Fruit fly (Drosophila melanogaster) whole organism, embryonic: ENCODE measurements around the gene CG32087.
A peak's percentile ranks its signal among the peaks of the same experiment; 100 is the strongest.

Source experiments
- Bdp1 ChIP-seq: fragments of 200-800 bp; sonication (Bioruptor generic); optimal IDR thresholded peaks from 3 replicates; lab custom pipeline; 2016; ENCODE audit warnings: missing biosample characterization, missing genetic modification characterization
- CG10274 ChIP-seq: fragments of 200-800 bp; sonication (Bioruptor generic); optimal IDR thresholded peaks from 3 replicates; lab custom pipeline; 2017; ENCODE audit warnings: missing biosample characterization, mild to moderate bottlenecking, missing genetic modification characterization
- CG12155 ChIP-seq: fragments of 200-800 bp; sonication (Bioruptor generic); optimal IDR thresholded peaks from 3 replicates; lab custom pipeline; 2016; ENCODE audit warnings: missing biosample characterization, missing genetic modification characterization
- CG14710 ChIP-seq: fragments of 200-800 bp; sonication (Bioruptor generic); optimal IDR thresholded peaks from 3 replicates; lab custom pipeline; 2019; ENCODE audit warnings: missing biosample characterization, mild to moderate bottlenecking, missing genetic modification characterization, moderate library complexity
- CG32772 ChIP-seq: fragments of 200-800 bp; sonication (Bioruptor generic); IDR thresholded peaks from 2 replicates; pipeline ENCODE4 v1.3.6; 2022; ENCODE audit warnings: missing biosample characterization, missing genetic modification characterization
- CG33213 ChIP-seq: fragments of 200-800 bp; sonication (Bioruptor generic); optimal IDR thresholded peaks from 3 replicates; lab custom pipeline; 2016; ENCODE audit warnings: missing biosample characterization, missing genetic modification characterization
- CG34224 ChIP-seq: fragments of 200-800 bp; sonication (Bioruptor generic); IDR thresholded peaks from 3 replicates; pipeline ENCODE4 v1.3.6; 2022; ENCODE audit warnings: missing biosample characterization, missing genetic modification characterization; ENCODE audit not compliant: partially characterized antibody
- CG6654 ChIP-seq: fragments of 200-800 bp; sonication (Bioruptor generic); optimal IDR thresholded peaks from 2 replicates; lab custom pipeline; 2017; ENCODE audit warnings: missing biosample characterization, mild to moderate bottlenecking, missing genetic modification characterization
- CG6791 ChIP-seq: fragments of 200-800 bp; sonication (Bioruptor generic); IDR thresholded peaks from 3 replicates; pipeline ENCODE4 v1.3.6; 2022; ENCODE audit warnings: missing biosample characterization, missing genetic modification characterization; ENCODE audit not compliant: partially characterized antibody
- CG9437 ChIP-seq: fragments of 200-800 bp; sonication (Bioruptor generic); optimal IDR thresholded peaks from 2 replicates; lab custom pipeline; 2018; ENCODE audit warnings: missing biosample characterization, mild to moderate bottlenecking, missing genetic modification characterization
- CG9727 ChIP-seq: fragments of 200-800 bp; sonication (Bioruptor generic); optimal IDR thresholded peaks from 3 replicates; lab custom pipeline; 2017; ENCODE audit warnings: missing biosample characterization, mild to moderate bottlenecking, missing genetic modification characterization
- H15 ChIP-seq: fragments of 200-800 bp; sonication (Bioruptor generic); IDR thresholded peaks from 3 replicates; pipeline ENCODE4 v1.3.6; 2022; ENCODE audit warnings: missing biosample characterization, missing genetic modification characterization
- HLH4C ChIP-seq: fragments of 200-800 bp; sonication (Bioruptor generic); IDR thresholded peaks from 3 replicates; pipeline ENCODE4 v1.3.6; 2022; ENCODE audit warnings: missing biosample characterization, missing genetic modification characterization; ENCODE audit not compliant: partially characterized antibody
- Hey ChIP-seq: fragments of 200-800 bp; sonication (Bioruptor generic); optimal IDR thresholded peaks from 3 replicates; lab custom pipeline; 2018; ENCODE audit warnings: missing biosample characterization, mild to moderate bottlenecking, missing genetic modification characterization
- Hr78 ChIP-seq, 2 experiments: fragments of 200-800 bp in 1 of 2; fragments of >200 bp in 1 of 2; sonication (Bioruptor generic) in 1 of 2; optimal IDR thresholded peaks; 2 replicates each; lab custom pipeline; 2017 to 2019; ENCODE audit warnings: missing biosample characterization in 2 of 2, missing genetic modification characterization in 2 of 2, mild to moderate bottlenecking in 1 of 2, moderate library complexity in 1 of 2
- Lhr ChIP-seq: fragments of 200-800 bp; sonication (Bioruptor generic); optimal IDR thresholded peaks from 3 replicates; lab custom pipeline; 2017; ENCODE audit warnings: mild to moderate bottlenecking, missing biosample characterization, missing genetic modification reagents, missing genetic modification characterization
- Lim3 ChIP-seq: fragments of 200-800 bp; sonication (Bioruptor generic); IDR thresholded peaks from 2 replicates; pipeline ENCODE4 v1.3.6; 2022; ENCODE audit warnings: missing biosample characterization, missing genetic modification characterization
- Med ChIP-seq: fragments of 200-800 bp; sonication (Bioruptor generic); peaks from one replicate; lab custom pipeline; 2016; ENCODE audit warnings: missing biosample characterization, missing genetic modification characterization, mild to moderate bottlenecking, inconsistent platforms, moderate library complexity
- NFAT ChIP-seq: fragments of 200-800 bp; sonication (Bioruptor generic); IDR thresholded peaks from 2 replicates; pipeline ENCODE4 v1.3.6; 2022; ENCODE audit warnings: missing biosample characterization, missing genetic modification characterization
- Opbp ChIP-seq: fragments of 200-800 bp; sonication (Bioruptor generic); IDR thresholded peaks from 3 replicates; pipeline ENCODE4 v1.3.6; 2022; ENCODE audit warnings: missing biosample characterization, missing genetic modification characterization; ENCODE audit not compliant: partially characterized antibody
- Sox100B ChIP-seq: fragments of 200-800 bp; sonication (Bioruptor generic); optimal IDR thresholded peaks from 3 replicates; lab custom pipeline; 2018; ENCODE audit warnings: missing biosample characterization, mild to moderate bottlenecking, missing genetic modification characterization
- ap ChIP-seq: fragments of 200-800 bp; sonication (Bioruptor generic); IDR thresholded peaks from 2 replicates; pipeline ENCODE4 v1.3.6; 2022; ENCODE audit warnings: missing biosample characterization, missing genetic modification characterization
- bcd ChIP-seq: fragments of 200-800 bp; sonication (Bioruptor generic); optimal IDR thresholded peaks from 2 replicates; lab custom pipeline; 2017; ENCODE audit warnings: missing biosample characterization, mild to moderate bottlenecking, missing genetic modification characterization
- bigmax ChIP-seq: fragments of 200-800 bp; sonication (Bioruptor generic); optimal IDR thresholded peaks from 2 replicates; lab custom pipeline; 2018; ENCODE audit warnings: missing biosample characterization, mild to moderate bottlenecking, missing genetic modification characterization
- cad ChIP-seq: fragments of >200 bp; optimal IDR thresholded peaks from 2 replicates; lab custom pipeline; 2017; ENCODE audit warnings: missing biosample characterization, missing genetic modification characterization
- chn ChIP-seq: fragments of 200-800 bp; sonication (Bioruptor generic); optimal IDR thresholded peaks from 2 replicates; lab custom pipeline; 2016; ENCODE audit warnings: missing biosample characterization, missing genetic modification characterization
- ci ChIP-seq: fragments of 200-800 bp; sonication (Bioruptor generic); IDR thresholded peaks from 3 replicates; pipeline ENCODE4 v1.3.6; 2022; ENCODE audit warnings: missing biosample characterization, missing genetic modification characterization
- dati ChIP-seq: fragments of 200-800 bp; sonication (Bioruptor generic); IDR thresholded peaks from 2 replicates; pipeline ENCODE4 v1.3.6; 2022; ENCODE audit warnings: missing biosample characterization, missing genetic modification characterization
- fu2 ChIP-seq: fragments of 200-800 bp; sonication (Bioruptor generic); optimal IDR thresholded peaks from 2 replicates; lab custom pipeline; 2016; ENCODE audit warnings: missing biosample characterization, missing genetic modification characterization
- gem ChIP-seq: fragments of 200-800 bp; sonication (Bioruptor generic); optimal IDR thresholded peaks from 2 replicates; lab custom pipeline; 2019; ENCODE audit warnings: missing biosample characterization, mild to moderate bottlenecking, missing genetic modification characterization, moderate library complexity
- hkb ChIP-seq, 2 experiments: fragments of 200-800 bp in 1 of 2; fragments of >200 bp in 1 of 2; sonication (Bioruptor generic) in 1 of 2; IDR thresholded peaks in 1 of 2; optimal IDR thresholded peaks in 1 of 2; 2 replicates each; pipeline versions ENCODE4 v1.3.6 to Lab custom; 2017 to 2022; ENCODE audit warnings: missing biosample characterization in 1 of 2, missing genetic modification characterization in 1 of 2
- inv ChIP-seq: fragments of 200-800 bp; sonication (Bioruptor generic); IDR thresholded peaks from 2 replicates; pipeline ENCODE4 v1.3.6; 2022; ENCODE audit warnings: missing biosample characterization, missing genetic modification characterization; ENCODE audit not compliant: partially characterized antibody
- kah ChIP-seq: fragments of 200-800 bp; sonication (Bioruptor generic); optimal IDR thresholded peaks from 2 replicates; lab custom pipeline; 2018; ENCODE audit warnings: missing biosample characterization, mild to moderate bottlenecking, missing genetic modification characterization
- lilli ChIP-seq: fragments of 200-800 bp; sonication (Bioruptor generic); optimal IDR thresholded peaks from 3 replicates; lab custom pipeline; 2016; ENCODE audit warnings: missing biosample characterization, missing genetic modification characterization
- odd ChIP-seq: fragments of 200-800 bp; sonication (Bioruptor generic); optimal IDR thresholded peaks from 2 replicates; lab custom pipeline; 2017; ENCODE audit warnings: missing biosample characterization, mild to moderate bottlenecking, missing genetic modification characterization
- prd ChIP-seq, 3 experiments: fragments of >200 bp in 2 of 3; fragments of 200-800 bp in 1 of 3; sonication (Bioruptor generic) in 1 of 3; optimal IDR thresholded peaks in 2 of 3; IDR thresholded peaks in 1 of 3; 2 replicates in 2 of 3; 3 replicates in 1 of 3; pipeline versions ENCODE4 v1.3.6 to Lab custom; 2017 to 2022; ENCODE audit warnings: missing biosample characterization in 1 of 3, missing genetic modification characterization in 1 of 3
- shn ChIP-seq: fragments of 200-800 bp; sonication (Bioruptor generic); optimal IDR thresholded peaks from 3 replicates; lab custom pipeline; 2016; ENCODE audit warnings: missing biosample characterization, missing genetic modification characterization
- stwl ChIP-seq: fragments of 200-800 bp; sonication (Bioruptor generic); optimal IDR thresholded peaks from 3 replicates; lab custom pipeline; 2018; ENCODE audit warnings: missing biosample characterization, mild to moderate bottlenecking, missing genetic modification characterization, moderate library complexity
- wdn ChIP-seq: fragments of 200-800 bp; sonication (Bioruptor generic); IDR thresholded peaks from 2 replicates; pipeline ENCODE4 v1.3.6; 2022; ENCODE audit warnings: missing biosample characterization, missing genetic modification characterization
- wor ChIP-seq: fragments of 200-800 bp; sonication (Bioruptor generic); IDR thresholded peaks from 2 replicates; pipeline ENCODE4 v1.3.6; 2022; ENCODE audit warnings: missing biosample characterization, missing genetic modification characterization
- zen ChIP-seq: fragments of 200-800 bp; sonication (Bioruptor generic); optimal IDR thresholded peaks from 3 replicates; lab custom pipeline; 2018; ENCODE audit warnings: missing biosample characterization, mild to moderate bottlenecking, missing genetic modification characterization, moderate library complexity

CG32087 gene

dm6 chr3L:11707978-11708632, 23.8 kb upstream of the CG32087 start, which contains the start of gene CG11658 (continued):
- TF ChIP-seq CG33213 (GFP tag; lab: Kevin White, UChicago): no peak
- no peak for TF ChIP-seq bigmax (GFP tag; lab: Kevin White, UChicago)
- no peak for TF ChIP-seq H15 (GFP tag; lab: Robert Waterston, UW)
- TF ChIP-seq CG14710 (tag; lab: Kevin White, UChicago): no peak
- TF ChIP-seq inv (GFP tag; lab: Robert Waterston, UW): peak; percentile 33; the same call in 1 of the 2 replicates
- TF ChIP-seq CG6791: no peak
- peak; percentile 57 for TF ChIP-seq Med (GFP tag; lab: Kevin White, UChicago)
- peak; percentile 42 for TF ChIP-seq NFAT (GFP tag; lab: Robert Waterston, UW)
- TF ChIP-seq hkb (optimal IDR thresholded peaks at IDR 0.05; lab: Kevin White, UChicago): no peak
- TF ChIP-seq hkb (GFP tag; IDR thresholded peaks at IDR 0.05; lab: Robert Waterston, UW): no peak
- TF ChIP-seq Lhr (GFP tag; lab: Kevin White, UChicago): no peak
- peak; percentile 92 for TF ChIP-seq CG12155
- TF ChIP-seq ap (GFP tag; lab: Robert Waterston, UW): no peak
- TF ChIP-seq bcd (GFP tag; lab: Kevin White, UChicago): no peak
- TF ChIP-seq CG9727 (GFP tag; lab: Kevin White, UChicago): no peak
- TF ChIP-seq zen (tag; lab: Kevin White, UChicago): no peak
- no peak for TF ChIP-seq CG6654 (GFP tag; lab: Kevin White, UChicago)
- TF ChIP-seq shn (GFP tag; lab: Kevin White, UChicago): no peak
- peak; percentile 0 for TF ChIP-seq lilli (GFP tag; lab: Kevin White, UChicago)
- no peak for TF ChIP-seq CG10274 (GFP tag; lab: Kevin White, UChicago)
- TF ChIP-seq prd (optimal IDR thresholded peaks at IDR 0.05; lab: Kevin White, UChicago): no peak
- no peak for TF ChIP-seq prd (GFP tag; IDR thresholded peaks at IDR 0.05; lab: Robert Waterston, UW)
- TF ChIP-seq gem (tag; lab: Kevin White, UChicago): no peak
- TF ChIP-seq wor (GFP tag; lab: Robert Waterston, UW): no peak
- TF ChIP-seq cad (GFP tag; lab: Kevin White, UChicago): no peak
- no peak for TF ChIP-seq Bdp1 (GFP tag; lab: Kevin White, UChicago)
- peak; percentile 76 for TF ChIP-seq CG34224 (GFP tag; lab: Robert Waterston, UW)
- TF ChIP-seq odd (GFP tag; lab: Kevin White, UChicago): peak; percentile 4
- TF ChIP-seq HLH4C: no peak
- no peak for TF ChIP-seq dati
- TF ChIP-seq fu2 (GFP tag; lab: Kevin White, UChicago): no peak
- no peak for TF ChIP-seq CG32772 (GFP tag; lab: Robert Waterston, UW)
- no peak for TF ChIP-seq chn
- no peak for TF ChIP-seq CG9437
- TF ChIP-seq Lim3: no peak
- no peak; the same call in 2 of the 3 replicates for TF ChIP-seq Opbp (GFP tag; lab: Robert Waterston, UW)
- peak in 1 of 2 experiments; percentile 25 for TF ChIP-seq Hr78 (GFP tag; optimal IDR thresholded peaks at IDR 0.05; lab: Kevin White, UChicago)
- no peak for TF ChIP-seq wdn (GFP tag; lab: Robert Waterston, UW)
- no peak for TF ChIP-seq Sox100B (GFP tag; lab: Kevin White, UChicago)
- peak; percentile 13 for TF ChIP-seq kah (GFP tag; lab: Kevin White, UChicago)
- TF ChIP-seq stwl (tag; lab: Kevin White, UChicago): no peak
- TF ChIP-seq ci (GFP tag; lab: Robert Waterston, UW): peak; percentile 26
- TF ChIP-seq Hey (tag; lab: Kevin White, UChicago): no peak
